Fruit fly (Drosophila melanogaster) whole organism, embryonic: ENCODE data around the gene Zaf1.

Experiments
- Asciz ChIP-seq: fragments of 200-800 bp; sonication (Bioruptor generic); optimal IDR thresholded peaks from 2 replicates; lab custom pipeline; 2017; ENCODE audit warnings: missing biosample characterization, mild to moderate bottlenecking, missing genetic modification characterization, missing genetic modification reagents
- Bgb ChIP-seq: fragments of 200-800 bp; sonication (Bioruptor generic); IDR thresholded peaks from 2 replicates; pipeline ENCODE4 v1.3.6; 2022; ENCODE audit warnings: missing biosample characterization, missing genetic modification characterization; ENCODE audit not compliant: partially characterized antibody
- CG11093 ChIP-seq: fragments of 200-800 bp; sonication (Bioruptor generic); IDR thresholded peaks from 3 replicates; pipeline ENCODE4 v1.3.6; 2022; ENCODE audit warnings: missing biosample characterization, missing genetic modification characterization
- CG11247 ChIP-seq: fragments of 200-800 bp; sonication (Bioruptor generic); IDR thresholded peaks from 2 replicates; pipeline ENCODE4 v1.3.6; 2022; ENCODE audit warnings: missing biosample characterization, missing genetic modification characterization
- CG11456 ChIP-seq: fragments of 200-800 bp; sonication (Bioruptor generic); IDR thresholded peaks from 3 replicates; pipeline ENCODE4 v1.3.6; 2022; ENCODE audit warnings: missing biosample characterization, missing genetic modification characterization
- CG11504 ChIP-seq: fragments of 200-800 bp; sonication (Bioruptor generic); optimal IDR thresholded peaks from 3 replicates; lab custom pipeline; 2019; ENCODE audit warnings: missing biosample characterization, mild to moderate bottlenecking, missing genetic modification characterization, moderate library complexity
- CG11695 ChIP-seq: fragments of 200-800 bp; sonication (Bioruptor generic); IDR thresholded peaks from 3 replicates; pipeline ENCODE4 v1.3.6; 2022; ENCODE audit warnings: missing biosample characterization, missing genetic modification characterization
- CG12236 ChIP-seq: fragments of 200-800 bp; sonication (Bioruptor generic); optimal IDR thresholded peaks from 2 replicates; lab custom pipeline; 2016; ENCODE audit warnings: missing biosample characterization, missing genetic modification characterization
- CG14667 ChIP-seq: fragments of 200-800 bp; sonication (Bioruptor generic); IDR thresholded peaks from 2 replicates; pipeline ENCODE4 v1.3.6; 2022; ENCODE audit warnings: missing biosample characterization, missing genetic modification characterization
- CG14860 ChIP-seq: fragments of 200-800 bp; sonication (Bioruptor generic); IDR thresholded peaks from 3 replicates; pipeline ENCODE4 v1.3.6; 2022; ENCODE audit warnings: missing biosample characterization, missing genetic modification characterization; ENCODE audit not compliant: partially characterized antibody
- CG15514 ChIP-seq: fragments of 200-800 bp; sonication (Bioruptor generic); optimal IDR thresholded peaks from 3 replicates; lab custom pipeline; 2017; ENCODE audit warnings: missing biosample characterization, missing genetic modification characterization, mild to moderate bottlenecking, moderate library complexity, missing genetic modification reagents
- CG18476 ChIP-seq: fragments of 200-800 bp; sonication (Bioruptor generic); optimal IDR thresholded peaks from 2 replicates; lab custom pipeline; 2016; ENCODE audit warnings: missing biosample characterization, mild to moderate bottlenecking, missing genetic modification characterization
- CG18599 ChIP-seq: fragments of 200-800 bp; sonication (Bioruptor generic); optimal IDR thresholded peaks from 3 replicates; lab custom pipeline; 2017; ENCODE audit warnings: missing biosample characterization, missing genetic modification characterization, mild to moderate bottlenecking, moderate library complexity, missing genetic modification reagents
- CG30403 ChIP-seq: fragments of 200-800 bp; sonication (Bioruptor generic); optimal IDR thresholded peaks from 3 replicates; lab custom pipeline; 2016; ENCODE audit warnings: missing biosample characterization, missing genetic modification characterization
- CG3281 ChIP-seq: fragments of 200-800 bp; sonication (Bioruptor generic); optimal IDR thresholded peaks from 3 replicates; lab custom pipeline; 2017; ENCODE audit warnings: missing biosample characterization, mild to moderate bottlenecking, missing genetic modification characterization
- CG34224 ChIP-seq: fragments of 200-800 bp; sonication (Bioruptor generic); IDR thresholded peaks from 3 replicates; pipeline ENCODE4 v1.3.6; 2022; ENCODE audit warnings: missing biosample characterization, missing genetic modification characterization; ENCODE audit not compliant: partially characterized antibody
- CG6813 ChIP-seq: fragments of 200-800 bp; sonication (Bioruptor generic); optimal IDR thresholded peaks from 2 replicates; lab custom pipeline; 2017; ENCODE audit warnings: missing biosample characterization, missing genetic modification characterization, mild to moderate bottlenecking, moderate library complexity, missing genetic modification reagents
- CG8281 ChIP-seq: fragments of 200-800 bp; sonication (Bioruptor generic); optimal IDR thresholded peaks from 2 replicates; lab custom pipeline; 2018; ENCODE audit warnings: missing biosample characterization, mild to moderate bottlenecking, missing genetic modification characterization, moderate library complexity
- CG8388 ChIP-seq: fragments of 200-800 bp; sonication (Bioruptor generic); optimal IDR thresholded peaks from 2 replicates; lab custom pipeline; 2019; ENCODE audit warnings: missing biosample characterization, mild to moderate bottlenecking, missing genetic modification characterization, moderate library complexity
- Chrac-16 ChIP-seq: fragments of 200-800 bp; sonication (Bioruptor generic); optimal IDR thresholded peaks from 3 replicates; lab custom pipeline; 2016; ENCODE audit warnings: missing biosample characterization, missing genetic modification characterization
- E2f2 ChIP-seq: fragments of 200-800 bp; sonication (Bioruptor generic); IDR thresholded peaks from 2 replicates; pipeline ENCODE4 v1.3.6; 2022; ENCODE audit warnings: missing biosample characterization, missing genetic modification characterization
- Elba2 ChIP-seq: fragments of 200-800 bp; sonication (Bioruptor generic); optimal IDR thresholded peaks from 3 replicates; lab custom pipeline; 2016; ENCODE audit warnings: missing biosample characterization, missing genetic modification characterization
- Fer2 ChIP-seq: fragments of 200-800 bp; sonication (Bioruptor generic); optimal IDR thresholded peaks from 2 replicates; lab custom pipeline; 2018; ENCODE audit warnings: missing biosample characterization, mild to moderate bottlenecking, missing genetic modification characterization, moderate library complexity
- HLH3B ChIP-seq: fragments of 200-800 bp; sonication (Bioruptor generic); IDR thresholded peaks from 2 replicates; pipeline ENCODE4 v1.3.6; 2022; ENCODE audit warnings: missing biosample characterization, missing genetic modification characterization
- Hand ChIP-seq: fragments of 200-800 bp; sonication (Bioruptor generic); optimal IDR thresholded peaks from 2 replicates; lab custom pipeline; 2017; ENCODE audit warnings: mild to moderate bottlenecking, missing biosample characterization, missing genetic modification reagents, missing genetic modification characterization
- Hmr ChIP-seq: fragments of 200-800 bp; sonication (Bioruptor generic); optimal IDR thresholded peaks from 3 replicates; lab custom pipeline; 2017; ENCODE audit warnings: mild to moderate bottlenecking, missing biosample characterization, missing genetic modification reagents, missing genetic modification characterization
- Kr ChIP-seq: fragments of 200-800 bp; sonication (Bioruptor generic); optimal IDR thresholded peaks from 2 replicates; lab custom pipeline; 2017; ENCODE audit warnings: missing biosample characterization, mild to moderate bottlenecking, missing genetic modification characterization
- MBD-R2 ChIP-seq: fragments of 200-800 bp; sonication (Bioruptor generic); IDR thresholded peaks from 2 replicates; pipeline ENCODE4 v1.3.6; 2022; ENCODE audit warnings: missing biosample characterization, missing genetic modification characterization
- NC2β ChIP-seq: fragments of 200-800 bp; sonication (Bioruptor generic); optimal IDR thresholded peaks from 2 replicates; lab custom pipeline; 2016; ENCODE audit warnings: missing biosample characterization, missing genetic modification characterization
- Nf-YA ChIP-seq: fragments of 200-800 bp; sonication (Bioruptor generic); IDR thresholded peaks from 2 replicates; pipeline ENCODE4 v1.3.6; 2022; ENCODE audit warnings: missing biosample characterization, missing genetic modification characterization
- Scr ChIP-seq: fragments of 200-800 bp; sonication (Bioruptor generic); IDR thresholded peaks from 2 replicates; pipeline ENCODE4 v1.3.6; 2022; ENCODE audit warnings: missing biosample characterization, missing genetic modification characterization; ENCODE audit not compliant: partially characterized antibody
- Vsx1 ChIP-seq: fragments of 200-800 bp; sonication (Bioruptor generic); optimal IDR thresholded peaks from 2 replicates; lab custom pipeline; 2017; ENCODE audit warnings: missing biosample characterization, mild to moderate bottlenecking, missing genetic modification characterization, missing genetic modification reagents
- chn ChIP-seq: fragments of 200-800 bp; sonication (Bioruptor generic); optimal IDR thresholded peaks from 2 replicates; lab custom pipeline; 2016; ENCODE audit warnings: missing biosample characterization, missing genetic modification characterization
- da ChIP-seq: fragments of 200-800 bp; sonication (Bioruptor generic); optimal IDR thresholded peaks from 2 replicates; lab custom pipeline; 2016; ENCODE audit warnings: missing biosample characterization, missing genetic modification characterization
- fru ChIP-seq: fragments of >200 bp; optimal IDR thresholded peaks from 2 replicates; lab custom pipeline; 2017
- hbn ChIP-seq: fragments of 200-800 bp; sonication (Bioruptor generic); IDR thresholded peaks from 2 replicates; pipeline ENCODE4 v1.3.6; 2022; ENCODE audit warnings: missing biosample characterization, missing genetic modification characterization; ENCODE audit not compliant: partially characterized antibody
- hth ChIP-seq: fragments of >200 bp; optimal IDR thresholded peaks from 2 replicates; lab custom pipeline; 2017; ENCODE audit warnings: inconsistent platforms
- ken ChIP-seq: fragments of 200-800 bp; sonication (Bioruptor generic); IDR thresholded peaks from 3 replicates; pipeline ENCODE4 v1.3.6; 2022; ENCODE audit warnings: missing biosample characterization, missing genetic modification characterization
- lilli ChIP-seq: fragments of 200-800 bp; sonication (Bioruptor generic); optimal IDR thresholded peaks from 3 replicates; lab custom pipeline; 2016; ENCODE audit warnings: missing biosample characterization, missing genetic modification characterization
- lola ChIP-seq, 3 experiments: fragments of >200 bp in 2 of 3; fragments of 200-800 bp in 1 of 3; sonication (Bioruptor generic) in 1 of 3; optimal IDR thresholded peaks; 2 replicates each; lab custom pipeline; 2017 to 2019; ENCODE audit warnings: missing biosample characterization in 3 of 3, missing genetic modification characterization in 3 of 3, mild to moderate bottlenecking in 1 of 3, moderate library complexity in 1 of 3
- maf-S ChIP-seq: fragments of 200-800 bp; sonication (Bioruptor generic); optimal IDR thresholded peaks from 2 replicates; lab custom pipeline; 2016; ENCODE audit warnings: missing biosample characterization, missing genetic modification characterization
- p53 ChIP-seq: fragments of 200-800 bp; sonication (Bioruptor generic); optimal IDR thresholded peaks from 2 replicates; lab custom pipeline; 2016; ENCODE audit warnings: missing biosample characterization, missing genetic modification characterization
- rib ChIP-seq: fragments of 200-800 bp; sonication (Bioruptor generic); IDR thresholded peaks from 2 replicates; pipeline ENCODE4 v1.3.6; 2022; ENCODE audit warnings: missing biosample characterization, missing genetic modification characterization
- stwl ChIP-seq: fragments of 200-800 bp; sonication (Bioruptor generic); optimal IDR thresholded peaks from 3 replicates; lab custom pipeline; 2018; ENCODE audit warnings: missing biosample characterization, mild to moderate bottlenecking, missing genetic modification characterization, moderate library complexity
- tll ChIP-seq, 2 experiments: fragments of 200-800 bp in 1 of 2; fragments of >200 bp in 1 of 2; sonication (Bioruptor generic) in 1 of 2; optimal IDR thresholded peaks; 2 replicates each; lab custom pipeline; 2017 to 2019; ENCODE audit warnings: missing biosample characterization in 2 of 2, missing genetic modification characterization in 2 of 2, mild to moderate bottlenecking in 1 of 2, moderate library complexity in 1 of 2
- tna ChIP-seq: fragments of 200-800 bp; sonication (Bioruptor generic); IDR thresholded peaks from 2 replicates; pipeline ENCODE4 v1.3.6; 2022; ENCODE audit warnings: missing biosample characterization, missing genetic modification characterization; ENCODE audit not compliant: partially characterized antibody
- toy ChIP-seq: fragments of 200-800 bp; sonication (Bioruptor generic); IDR thresholded peaks from 2 replicates; pipeline ENCODE4 v1.3.6; 2022; ENCODE audit warnings: missing biosample characterization, missing genetic modification characterization
- unc-4 ChIP-seq: fragments of 200-800 bp; sonication (Bioruptor generic); IDR thresholded peaks from 2 replicates; pipeline ENCODE4 v1.3.6; 2022; ENCODE audit warnings: missing biosample characterization, missing genetic modification characterization; ENCODE audit not compliant: partially characterized antibody
- wek ChIP-seq: fragments of 200-800 bp; sonication (Bioruptor generic); optimal IDR thresholded peaks from 3 replicates; lab custom pipeline; 2018; ENCODE audit warnings: missing biosample characterization, mild to moderate bottlenecking, missing genetic modification characterization, moderate library complexity
- zf30C ChIP-seq: fragments of 200-800 bp; sonication (Bioruptor generic); optimal IDR thresholded peaks from 3 replicates; lab custom pipeline; 2018; ENCODE audit warnings: missing biosample characterization, mild to moderate bottlenecking, missing genetic modification characterization

The Zaf1 gene

dm6 chr3R:11657786-11658193 lies 32.3 kb upstream of the Zaf1 start (continued):
- TF ChIP-seq Fer2 (tag; lab: Kevin White, UChicago), result no peak
- TF ChIP-seq Nf-YA (GFP tag; lab: Robert Waterston, UW), result no peak
- TF ChIP-seq tll (GFP tag; optimal IDR thresholded peaks at IDR 0.05; lab: Kevin White, UChicago), result no peak
- TF ChIP-seq CG8388 (GFP tag; lab: Kevin White, UChicago), result no peak
- no peak for TF ChIP-seq CG11093 (GFP tag; lab: Robert Waterston, UW)
- peak; percentile 10 for TF ChIP-seq CG12236 (GFP tag; lab: Kevin White, UChicago)
- TF ChIP-seq hth (lab: Kevin White, UChicago), result no peak
- no peak for TF ChIP-seq Scr (GFP tag; lab: Robert Waterston, UW)
- TF ChIP-seq CG14860, result no peak
- no peak for TF ChIP-seq CG11695 (GFP tag; lab: Robert Waterston, UW)
- peak; percentile 12 for TF ChIP-seq CG3281 (GFP tag; lab: Kevin White, UChicago)
- TF ChIP-seq lilli (GFP tag; lab: Kevin White, UChicago), result peak; percentile 61
- no peak for TF ChIP-seq Hand (GFP tag; lab: Kevin White, UChicago)
- TF ChIP-seq wek (GFP tag; lab: Kevin White, UChicago), result no peak
- no peak for TF ChIP-seq CG14667
- no peak for TF ChIP-seq CG18476
- TF ChIP-seq CG15514 (GFP tag; lab: Kevin White, UChicago), result peak; percentile 15
- 0 out of 2 replicates have a peak, but pooled peaks have one; percentile 41 for TF ChIP-seq CG11247 (GFP tag; lab: Robert Waterston, UW)
- peak; percentile 3 for TF ChIP-seq Asciz (GFP tag; lab: Kevin White, UChicago)
- peak; percentile 84 for TF ChIP-seq zf30C (GFP tag; lab: Kevin White, UChicago)
- TF ChIP-seq CG11504 (tag; lab: Kevin White, UChicago), result peak; percentile 54
- TF ChIP-seq unc-4 (GFP tag; lab: Robert Waterston, UW), result no peak
- no peak for TF ChIP-seq p53
- TF ChIP-seq fru (lab: Kevin White, UChicago), result no peak
- TF ChIP-seq HLH3B (GFP tag; lab: Robert Waterston, UW), result no peak
- TF ChIP-seq chn (GFP tag; lab: Kevin White, UChicago), result no peak
- TF ChIP-seq CG34224 (GFP tag; lab: Robert Waterston, UW), result no peak
- TF ChIP-seq Chrac-16 (GFP tag; lab: Kevin White, UChicago), result peak; percentile 36
- no peak for TF ChIP-seq MBD-R2 (GFP tag; lab: Robert Waterston, UW)
- TF ChIP-seq lola (GFP tag; optimal IDR thresholded peaks at IDR 0.05; lab: Kevin White, UChicago), result peak in 1 of 3 experiments; percentile 31
- peak; percentile 61; the same call in 1 of the 3 replicates for TF ChIP-seq CG11456
- TF ChIP-seq NC2β (GFP tag; lab: Kevin White, UChicago), result no peak
- no peak for TF ChIP-seq ken (GFP tag; lab: Robert Waterston, UW)
- peak; percentile 44 for TF ChIP-seq CG18599 (GFP tag; lab: Kevin White, UChicago)
- no peak for TF ChIP-seq stwl (tag; lab: Kevin White, UChicago)
- no peak for TF ChIP-seq toy (GFP tag; lab: Robert Waterston, UW)
- TF ChIP-seq CG8281 (tag; lab: Kevin White, UChicago), result no peak
- TF ChIP-seq tna, result no peak
- no peak for TF ChIP-seq Elba2 (GFP tag; lab: Kevin White, UChicago)
- no peak for TF ChIP-seq Kr (GFP tag; lab: Kevin White, UChicago)
- TF ChIP-seq rib, result no peak
- no peak for TF ChIP-seq E2f2
- TF ChIP-seq Hmr (GFP tag; lab: Kevin White, UChicago), result peak; percentile 40
- no peak for TF ChIP-seq maf-S (GFP tag; lab: Kevin White, UChicago)
- TF ChIP-seq hbn (GFP tag; lab: Robert Waterston, UW), result no peak
- TF ChIP-seq CG6813, result no peak
- no peak for TF ChIP-seq Bgb (GFP tag; lab: Robert Waterston, UW)
- TF ChIP-seq Vsx1, result no peak
- TF ChIP-seq CG30403 (GFP tag; lab: Kevin White, UChicago), result peak; percentile 23
- TF ChIP-seq da (GFP tag; lab: Kevin White, UChicago), result no peak
